Worm (Caenorhabditis elegans) whole organism, mixed stage, embryonic: ENCODE measurements around the gene F54D5.7.
A peak's percentile ranks its signal among the peaks of the same experiment; 100 is the strongest.

Source experiments
- elt-3 ChIP-seq: fragments of 150-350 bp; optimal IDR thresholded peaks from 2 replicates; lab custom pipeline; 2014; ENCODE audit warnings: missing biosample characterization, missing genetic modification characterization
- lsy-2 ChIP-seq: fragments of 150-350 bp; optimal IDR thresholded peaks from 2 replicates; lab custom pipeline; 2014; ENCODE audit warnings: missing biosample characterization, missing genetic modification characterization
- nhr-12 ChIP-seq: fragments of 150-350 bp; optimal IDR thresholded peaks from 2 replicates; lab custom pipeline; 2014; ENCODE audit warnings: missing biosample characterization, missing genetic modification characterization
- nhr-76 ChIP-seq: sonication (generic microtip); optimal IDR thresholded peaks from 2 replicates; lab custom pipeline; 2017; ENCODE audit warnings: missing biosample characterization, missing genetic modification characterization
- unc-62 ChIP-seq: fragments of 150-350 bp; optimal IDR thresholded peaks from 2 replicates; lab custom pipeline; 2014; ENCODE audit warnings: missing biosample characterization, missing genetic modification reagents, missing genetic modification characterization

ce11 chrII:11538741-11539140, 8.6 kb upstream of the F54D5.7 start, which contains the start of gene Y62F5A.9:
- TF ChIP-seq unc-62 (GFP tag; lab: Kevin White, UChicago) (no peak), lsy-2 (tag; lab: Kevin White, UChicago) (peak; percentile 4), nhr-76 (no peak), elt-3 (tag; lab: Kevin White, UChicago) (no peak), nhr-12 (tag; lab: Kevin White, UChicago) (no peak)
